Worm (Caenorhabditis elegans) whole organism, L4/young adult: ENCODE results near the gene hbl-1.

Experiments
- W03F9.2 ChIP-seq: fragments of 150-350 bp; optimal IDR thresholded peaks from 2 replicates; lab custom pipeline; 2014; ENCODE audit warnings: missing biosample characterization, missing genetic modification characterization
- dao-5 ChIP-seq: sonication (generic microtip); optimal IDR thresholded peaks from 2 replicates; lab custom pipeline; 2016; ENCODE audit warnings: missing genotype, missing genetic modification characterization, moderate library complexity, missing compliant biosample characterization
- him-1 ChIP-seq: sonication (generic microtip); optimal IDR thresholded peaks from 2 replicates; lab custom pipeline; 2016; ENCODE audit warnings: missing genotype, missing genetic modification reagents, missing genetic modification characterization, missing compliant biosample characterization

DNA sequence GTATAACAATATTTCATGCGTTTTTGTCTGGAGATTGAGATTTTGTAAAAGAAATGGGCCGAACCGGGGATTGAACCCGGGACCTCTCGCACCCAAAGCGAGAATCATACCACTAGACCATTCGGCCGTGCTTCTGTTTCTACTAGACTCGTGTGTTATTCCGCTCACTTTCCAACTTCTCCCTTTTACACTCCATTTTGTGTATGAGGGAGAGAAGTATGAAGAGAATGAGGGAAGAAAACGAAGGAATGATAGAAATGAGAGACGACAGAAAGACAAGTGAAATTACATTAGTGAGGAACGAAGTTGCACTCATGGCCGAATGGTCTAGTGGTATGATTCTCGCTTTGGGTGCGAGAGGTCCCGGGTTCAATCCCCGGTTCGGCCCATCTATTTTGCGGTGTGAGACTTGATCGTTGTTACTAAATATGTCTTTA is 20.8 kb upstream of the hbl-1 start:
- TF ChIP-seq W03F9.2 (tag; lab: Kevin White, UChicago) (peak; percentile 58), dao-5 (tag; lab: Kevin White, UChicago) (peak; percentile 84), him-1 (tag; lab: Kevin White, UChicago) (peak; percentile 89)
